In genomic region chr3L:18823870-18824561, dm6 we compare ENCODE assay signal across 4 fruit fly cellular contexts.
TF ChIP-seq lines count a peak whose summit lies in the region.

No protein-coding gene starts in this region.

TF ChIP-seq in whole organism, 6 proteins besides CTCF, POLR2A, EP300 and RAD21:
- TF ChIP-seq EcR (GFP tag; optimal IDR thresholded peaks at IDR 0.05; lab: Kevin White, UChicago) (peak; percentile 15 to 85), pan (optimal IDR thresholded peaks at IDR 0.05; lab: Kevin White, UChicago) (no peak)
TF ChIP-seq in whole organism: peak in this region for 1.

TF ChIP-seq in whole organism, adult, 20 proteins besides CTCF, POLR2A, EP300 and RAD21:
- TF ChIP-seq kay (GFP tag; lab: Kevin White, UChicago; ENCODE audit: borderline replicate concordance) (peak; percentile 93), CG33017 (tag; optimal IDR thresholded peaks at IDR 0.05; lab: Kevin White, UChicago) (no peak), Crg-1 (GFP tag; optimal IDR thresholded peaks at IDR 0.05; lab: Kevin White, UChicago) (no peak)

TF ChIP-seq in whole organism, prepupa, 60 proteins besides CTCF, POLR2A, EP300 and RAD21:
- no peak for TF ChIP-seq CG11294 (GFP tag; IDR thresholded peaks at IDR 0.05; lab: Robert Waterston, UW)
- no peak for TF ChIP-seq CG34406 (GFP tag; optimal IDR thresholded peaks at IDR 0.05; lab: Kevin White, UChicago)
- TF ChIP-seq CG6854 (GFP tag; optimal IDR thresholded peaks at IDR 0.05; lab: Kevin White, UChicago) = no peak
- peak; percentile 19; the same call in 1 of the 2 replicates for TF ChIP-seq CG15336 (GFP tag; IDR thresholded peaks at IDR 0.05; lab: Robert Waterston, UW)
- no peak for TF ChIP-seq Ets96B (tag; optimal IDR thresholded peaks at IDR 0.05; lab: Kevin White, UChicago)
- TF ChIP-seq dsx (GFP tag; optimal IDR thresholded peaks at IDR 0.05; lab: Kevin White, UChicago; ENCODE audit: poor library complexity, severe bottlenecking) = peak; percentile 5
- no peak for TF ChIP-seq Eip75B (GFP tag; optimal IDR thresholded peaks at IDR 0.05; lab: Kevin White, UChicago)
- TF ChIP-seq CG16779 (tag; optimal IDR thresholded peaks at IDR 0.05; lab: Kevin White, UChicago) = no peak
- TF ChIP-seq fd85E (GFP tag; optimal IDR thresholded peaks at IDR 0.05; lab: Kevin White, UChicago) = no peak
- TF ChIP-seq CG11902 (GFP tag; optimal IDR thresholded peaks at IDR 0.05; lab: Kevin White, UChicago) = no peak
- no peak for TF ChIP-seq CG6792 (GFP tag; optimal IDR thresholded peaks at IDR 0.05; lab: Kevin White, UChicago)
- peak; percentile 8 for TF ChIP-seq Lpt (GFP tag; optimal IDR thresholded peaks at IDR 0.05; lab: Kevin White, UChicago)
- TF ChIP-seq net (GFP tag; optimal IDR thresholded peaks at IDR 0.05; lab: Kevin White, UChicago) = no peak
- TF ChIP-seq CG10669 (GFP tag; optimal IDR thresholded peaks at IDR 0.05; lab: Kevin White, UChicago) = no peak
- TF ChIP-seq Eip78C (GFP tag; lab: Kevin White, UChicago) = peak; percentile 18
- TF ChIP-seq CG8119 (GFP tag; IDR thresholded peaks at IDR 0.05; lab: Robert Waterston, UW) = no peak
- no peak for TF ChIP-seq Smox (GFP tag; optimal IDR thresholded peaks at IDR 0.05; lab: Kevin White, UChicago)

TF ChIP-seq in whole organism, pupa, 21 proteins besides CTCF, POLR2A, EP300 and RAD21:
- TF ChIP-seq Snoo (tag; optimal IDR thresholded peaks at IDR 0.05; lab: Kevin White, UChicago) (no peak), EcR (GFP tag; optimal IDR thresholded peaks at IDR 0.05; lab: Kevin White, UChicago) (peak; percentile 94)
